Fruit fly (Drosophila melanogaster): Measurements from ENCODE around the gene Polr3D.

Polr3D gene

DNA sequence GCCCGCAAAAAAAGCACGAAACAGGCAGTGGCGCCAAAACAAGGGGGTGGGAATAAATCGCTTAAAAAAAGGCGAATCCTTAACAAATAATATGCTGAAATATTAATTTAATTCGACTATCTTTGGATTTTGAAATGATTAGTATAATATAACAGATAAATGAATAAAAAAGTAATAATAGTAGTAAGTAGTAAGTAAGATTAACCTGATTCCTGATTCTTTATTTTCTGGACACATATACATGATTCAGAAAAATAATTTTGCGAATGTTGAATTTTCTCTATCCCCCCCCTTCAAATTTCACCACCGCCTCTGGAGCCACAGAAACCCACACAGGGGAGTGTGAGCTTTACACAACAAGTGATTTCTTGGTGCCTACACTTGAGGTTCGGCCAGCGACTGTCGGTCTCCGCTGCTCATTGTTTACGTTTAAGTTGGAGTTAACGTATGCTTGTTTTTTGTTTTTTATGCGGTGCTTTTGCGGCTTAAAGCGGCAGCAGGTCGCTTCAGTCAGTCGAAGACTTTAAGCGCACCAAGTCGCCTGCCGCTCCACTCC is 39.1 kb upstream of the Polr3D start, which contains the start of gene CG7330 (continued):
- peak; percentile 85 for TF ChIP-seq jing (GFP tag; optimal IDR thresholded peaks at IDR 0.05)
- peak; percentile 92 for TF ChIP-seq tio (GFP tag; optimal IDR thresholded peaks at IDR 0.05)
- TF ChIP-seq klu (GFP tag; IDR thresholded peaks at IDR 0.05): peak; percentile 82
- TF ChIP-seq CG18619 (GFP tag; optimal IDR thresholded peaks at IDR 0.05): peak; percentile 91
- TF ChIP-seq Sox100B (GFP tag; optimal IDR thresholded peaks at IDR 0.05): peak; percentile 98
- 0 out of 3 replicates have a peak, but pooled peaks have one; percentile 25 for TF ChIP-seq sr (GFP tag; IDR thresholded peaks at IDR 0.05)
- TF ChIP-seq CG8924 (tag; optimal IDR thresholded peaks at IDR 0.05): peak; percentile 97
- no peak for TF ChIP-seq fru (optimal IDR thresholded peaks at IDR 0.05)
- no peak for TF ChIP-seq da (GFP tag; optimal IDR thresholded peaks at IDR 0.05)
- peak; percentile 77 for TF ChIP-seq kay (GFP tag; optimal IDR thresholded peaks at IDR 0.05)
- TF ChIP-seq NK7.1 (GFP tag; optimal IDR thresholded peaks at IDR 0.05): no peak
- peak; percentile 45 for TF ChIP-seq CG4617 (GFP tag; optimal IDR thresholded peaks at IDR 0.05; ENCODE audit: borderline replicate concordance)
- 0 out of 2 replicates have a peak, but pooled peaks have one; percentile 27 for TF ChIP-seq NFAT (GFP tag; IDR thresholded peaks at IDR 0.05)
- TF ChIP-seq Eip74EF (GFP tag; optimal IDR thresholded peaks at IDR 0.05): peak in 1 of 2 experiments; percentile 95
- peak; percentile 19 for TF ChIP-seq pnt (GFP tag; optimal IDR thresholded peaks at IDR 0.05)
- no peak; the same call in 1 of the 2 replicates for TF ChIP-seq rib (GFP tag; IDR thresholded peaks at IDR 0.05)
- no peak for TF ChIP-seq Ets97D (GFP tag; optimal IDR thresholded peaks at IDR 0.05)
- peak; percentile 25 for TF ChIP-seq Bdp1 (GFP tag; optimal IDR thresholded peaks at IDR 0.05)
- no peak for TF ChIP-seq en (GFP tag; optimal IDR thresholded peaks at IDR 0.05)
- peak; percentile 30 for TF ChIP-seq Hey (tag; optimal IDR thresholded peaks at IDR 0.05)
- no peak for TF ChIP-seq z (GFP tag; IDR thresholded peaks at IDR 0.05)
- TF ChIP-seq E2f1 (GFP tag; IDR thresholded peaks at IDR 0.05): peak; percentile 78
- no peak for TF ChIP-seq unc-4 (GFP tag; IDR thresholded peaks at IDR 0.05; ENCODE audit: partially characterized antibody)
- TF ChIP-seq Hr78 (GFP tag; optimal IDR thresholded peaks at IDR 0.05): peak in 1 of 2 experiments; percentile 82
- TF ChIP-seq MESR4 (GFP tag; optimal IDR thresholded peaks at IDR 0.05): no peak
- TF ChIP-seq Chrac-16 (GFP tag; optimal IDR thresholded peaks at IDR 0.05): peak; percentile 88
- TF ChIP-seq pan (optimal IDR thresholded peaks at IDR 0.05): no peak
- peak in 1 of 2 experiments; percentile 90 for TF ChIP-seq pan (GFP tag; optimal IDR thresholded peaks at IDR 0.05 in 1 of 2, IDR thresholded peaks at IDR 0.05 in 1 of 2)
- peak; percentile 81 for TF ChIP-seq CG9932 (GFP tag; IDR thresholded peaks at IDR 0.05)
- TF ChIP-seq YL-1 (GFP tag; optimal IDR thresholded peaks at IDR 0.05): peak; percentile 56
- peak; percentile 76 for TF ChIP-seq Nf-YB (GFP tag; optimal IDR thresholded peaks at IDR 0.05)
- peak; percentile 62 for TF ChIP-seq CG7928 (GFP tag; optimal IDR thresholded peaks at IDR 0.05)
- TF ChIP-seq CG1529 (GFP tag; optimal IDR thresholded peaks at IDR 0.05): peak; percentile 89
- TF ChIP-seq nau (GFP tag; optimal IDR thresholded peaks at IDR 0.05): peak; percentile 92
- TF ChIP-seq ro (GFP tag; IDR thresholded peaks at IDR 0.05): peak; percentile 66; the same call in 1 of the 2 replicates
- no peak for TF ChIP-seq otp (GFP tag; IDR thresholded peaks at IDR 0.05)
- no peak for TF ChIP-seq knrl (GFP tag; IDR thresholded peaks at IDR 0.05; ENCODE audit: partially characterized antibody)
- no peak for TF ChIP-seq prd (optimal IDR thresholded peaks at IDR 0.05)
- TF ChIP-seq prd (GFP tag; IDR thresholded peaks at IDR 0.05): peak; percentile 83
- peak; percentile 86 for TF ChIP-seq CG10654 (GFP tag; optimal IDR thresholded peaks at IDR 0.05)
- peak; percentile 78 for TF ChIP-seq H2.0 (GFP tag; IDR thresholded peaks at IDR 0.05)
- no peak for TF ChIP-seq pzg (GFP tag; optimal IDR thresholded peaks at IDR 0.05)
- TF ChIP-seq CG10565 (GFP tag; optimal IDR thresholded peaks at IDR 0.05): no peak
- peak; percentile 25 for TF ChIP-seq Side (GFP tag; optimal IDR thresholded peaks at IDR 0.05)
- TF ChIP-seq so (GFP tag; IDR thresholded peaks at IDR 0.05): peak; percentile 94; the same call in 2 of the 3 replicates
- no peak; the same call in 2 of the 3 replicates for TF ChIP-seq CG6175 (GFP tag; IDR thresholded peaks at IDR 0.05)
- TF ChIP-seq Sry-δ (GFP tag; optimal IDR thresholded peaks at IDR 0.05): peak; percentile 3
- no peak for TF ChIP-seq Doc3 (GFP tag; IDR thresholded peaks at IDR 0.05; ENCODE audit: partially characterized antibody)
- TF ChIP-seq gce (GFP tag; IDR thresholded peaks at IDR 0.05): peak; percentile 35; the same call in 1 of the 3 replicates
- TF ChIP-seq CG3407 (GFP tag; optimal IDR thresholded peaks at IDR 0.05): peak; percentile 83
- TF ChIP-seq grn (GFP tag; optimal IDR thresholded peaks at IDR 0.05): no peak
